Fruit fly (Drosophila melanogaster) whole organism, pupa: ENCODE results near the gene CG32152.
A peak's percentile ranks its signal among the peaks of the same experiment; 100 is the strongest.

Source experiments
- CG10348 ChIP-seq: fragments of 200-800 bp; sonication (Bioruptor generic); IDR thresholded peaks from 2 replicates; pipeline ENCODE4 v1.3.6; 2022; ENCODE audit warnings: missing biosample characterization, missing genetic modification characterization
- CG12605 ChIP-seq: fragments of 200-800 bp; sonication (Bioruptor generic); IDR thresholded peaks from 2 replicates; pipeline ENCODE4 v1.3.6; 2022; ENCODE audit warnings: missing biosample characterization, missing genetic modification characterization
- CG14655 ChIP-seq: fragments of 200-800 bp; sonication (Bioruptor generic); optimal IDR thresholded peaks from 3 replicates; lab custom pipeline; 2017; ENCODE audit warnings: mild to moderate bottlenecking, missing biosample characterization, missing genetic modification reagents, missing genetic modification characterization
- CG17806 ChIP-seq: fragments of 200-800 bp; sonication (Bioruptor generic); optimal IDR thresholded peaks from 2 replicates; lab custom pipeline; 2018; ENCODE audit warnings: missing biosample characterization, mild to moderate bottlenecking, missing genetic modification characterization, moderate library complexity
- CG32121 ChIP-seq: fragments of 200-800 bp; sonication (Bioruptor generic); IDR thresholded peaks from 2 replicates; pipeline ENCODE4 v1.3.6; 2022; ENCODE audit warnings: missing biosample characterization, missing genetic modification characterization
- CG34367 ChIP-seq: fragments of 200-800 bp; sonication (Bioruptor generic); optimal IDR thresholded peaks from 2 replicates; lab custom pipeline; 2018; ENCODE audit warnings: missing biosample characterization, mild to moderate bottlenecking, missing genetic modification characterization
- CG4496 ChIP-seq: fragments of 200-800 bp; sonication (Bioruptor generic); IDR thresholded peaks from 3 replicates; pipeline ENCODE4 v1.3.6; 2022; ENCODE audit warnings: missing biosample characterization, missing genetic modification characterization
- CG9948 ChIP-seq: fragments of 200-800 bp; sonication (Bioruptor generic); optimal IDR thresholded peaks from 2 replicates; lab custom pipeline; 2018; ENCODE audit warnings: missing biosample characterization, mild to moderate bottlenecking, missing genetic modification characterization, moderate library complexity
- D1 ChIP-seq: fragments of 200-800 bp; sonication (Bioruptor generic); optimal IDR thresholded peaks from 2 replicates; lab custom pipeline; 2018; ENCODE audit warnings: missing biosample characterization, mild to moderate bottlenecking, missing genetic modification characterization, moderate library complexity
- EcR ChIP-seq: fragments of 200-800 bp; sonication (Bioruptor generic); optimal IDR thresholded peaks from 3 replicates; lab custom pipeline; 2019; ENCODE audit warnings: missing biosample characterization, missing genetic modification characterization, mild to moderate bottlenecking, moderate library complexity, missing genetic modification reagents
- Snoo ChIP-seq: fragments of 200-800 bp; sonication (Bioruptor generic); optimal IDR thresholded peaks from 3 replicates; lab custom pipeline; 2017; ENCODE audit warnings: missing biosample characterization, mild to moderate bottlenecking, missing genetic modification characterization, inconsistent platforms
- rn ChIP-seq: fragments of 200-800 bp; sonication (Bioruptor generic); IDR thresholded peaks from 2 replicates; pipeline ENCODE4 v1.3.6; 2022; ENCODE audit warnings: missing biosample characterization, missing genetic modification characterization

DNA sequence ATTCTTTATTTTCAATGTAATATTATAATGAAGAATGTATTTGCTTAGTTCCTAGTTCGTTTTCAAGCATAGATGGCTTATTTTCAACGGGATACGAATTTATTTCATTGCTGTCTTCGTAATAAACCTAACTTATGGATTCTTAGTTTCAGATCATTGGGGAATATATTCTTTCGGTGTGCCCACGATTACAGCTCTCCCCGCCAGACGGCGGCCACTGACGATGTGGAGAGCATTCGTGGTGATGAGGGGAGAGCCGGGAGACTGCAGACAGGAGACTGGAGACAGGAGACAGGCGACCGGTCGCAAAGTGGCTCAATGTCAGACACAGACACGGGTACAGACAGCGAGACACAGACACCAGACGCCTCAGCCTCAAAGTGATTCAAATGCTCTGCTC lies 33.5 kb upstream of the CG32152 start:
- TF ChIP-seq EcR (GFP tag; lab: Kevin White, UChicago), result no peak
- TF ChIP-seq D1 (tag; lab: Kevin White, UChicago), result no peak
- TF ChIP-seq CG4496 (GFP tag; lab: Robert Waterston, UW), result peak; percentile 46; the same call in 1 of the 3 replicates
- TF ChIP-seq CG14655 (GFP tag; lab: Kevin White, UChicago), result peak; percentile 5
- no peak for TF ChIP-seq CG12605 (GFP tag; lab: Robert Waterston, UW)
- TF ChIP-seq CG17806 (tag; lab: Kevin White, UChicago), result peak; percentile 35
- TF ChIP-seq CG32121 (GFP tag; lab: Robert Waterston, UW), result no peak
- peak; percentile 4 for TF ChIP-seq CG34367 (tag; lab: Kevin White, UChicago)
- peak; percentile 16 for TF ChIP-seq CG9948
- TF ChIP-seq rn, result no peak
- peak; percentile 44 for TF ChIP-seq Snoo (tag; lab: Kevin White, UChicago)
- TF ChIP-seq CG10348 (GFP tag; lab: Robert Waterston, UW), result no peak
